Worm (Caenorhabditis elegans): ENCODE measurements around the gene abu-15.

The abu-15 gene

ce11 chrV:5143785-5144184 is 14.6 kb upstream of the abu-15 start, which contains the start of gene srh-129:
TSS of gene srh-129 (minus strand) at chrV:5143885.
- no peak for TF ChIP-seq ref-1 (GFP tag; conservative IDR thresholded peaks at IDR 0.05)
- no peak for TF ChIP-seq ztf-23 (GFP tag; IDR thresholded peaks at IDR 0.05)

DNA sequence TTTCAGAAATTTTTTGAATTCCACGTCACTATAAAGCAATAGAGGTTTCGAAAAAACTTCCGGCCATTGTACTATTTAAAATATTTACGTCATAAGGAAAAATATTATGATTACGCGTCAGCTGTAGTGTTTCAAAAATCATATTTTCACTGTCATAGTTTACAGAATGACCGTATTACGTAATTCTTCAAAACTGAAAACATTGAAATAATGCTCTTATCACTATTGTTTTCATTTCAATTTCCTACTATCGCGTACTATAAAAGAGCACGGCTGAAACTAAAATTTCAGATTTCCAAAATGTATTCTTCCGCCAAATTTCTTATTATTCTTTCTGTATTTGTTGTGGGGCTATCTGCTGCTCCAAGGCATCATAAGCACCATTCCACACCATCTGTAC is 13.9 kb upstream of the abu-15 start, which contains the start of gene F14F9.2:
F14F9.2 (plus strand) TSS at position 301 of the 400 bp plus-strand sequence.
- TF ChIP-seq ref-1 (GFP tag; conservative IDR thresholded peaks at IDR 0.05) (no peak), med-1 (GFP tag; optimal IDR thresholded peaks at IDR 0.05; ENCODE audit: insufficient read depth) (no peak), flt-1 (GFP tag; IDR thresholded peaks at IDR 0.05) (no peak), tab-1 (GFP tag; IDR thresholded peaks at IDR 0.05) (no peak), cog-1 (tag; optimal IDR thresholded peaks at IDR 0.05) (no peak), klf-2 (GFP tag; conservative IDR thresholded peaks at IDR 0.05) (no peak), T22C8.4 (GFP tag; IDR thresholded peaks at IDR 0.05) (no peak), ztf-23 (GFP tag; IDR thresholded peaks at IDR 0.05) (no peak), ztf-29 (GFP tag; IDR thresholded peaks at IDR 0.05) (no peak)

ce11 chrV:5146394-5146793 is 12.0 kb upstream of the abu-15 start, which contains the start of gene F14F9.6:
TSS of gene F14F9.6 (minus strand) at chrV:5146494.
- TF ChIP-seq cog-1 (tag; optimal IDR thresholded peaks at IDR 0.05) (no peak), ztf-23 (GFP tag; IDR thresholded peaks at IDR 0.05) (no peak)

DNA sequence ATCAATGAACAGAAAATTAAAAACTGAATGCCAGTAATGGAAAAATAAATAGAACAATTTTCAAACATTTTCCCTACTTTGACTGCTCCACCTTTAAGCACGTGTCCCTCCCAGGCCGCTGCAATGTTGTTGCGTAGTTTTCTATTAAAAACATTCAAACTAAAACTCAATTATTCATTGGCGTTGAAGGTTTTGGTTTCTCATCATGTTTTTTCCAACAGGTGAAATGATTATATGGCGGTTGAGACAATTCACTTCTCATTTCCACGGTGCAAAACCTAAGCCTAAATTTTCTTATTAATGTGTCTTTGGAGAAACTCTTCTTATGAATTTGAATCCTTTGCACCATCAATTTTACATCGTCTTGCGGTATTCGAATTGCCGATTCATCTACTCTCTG is 7.5 kb upstream of the abu-15 start, which contains the start of gene srh-130:
srh-130 (plus strand) TSS at position 301 of the 400 bp plus-strand sequence.
- TF ChIP-seq ref-1 (GFP tag; conservative IDR thresholded peaks at IDR 0.05), result no peak

- TF ChIP-seq klf-2 (GFP tag; conservative IDR thresholded peaks at IDR 0.05), result no peak
- TF ChIP-seq ztf-23 (GFP tag; IDR thresholded peaks at IDR 0.05), result no peak
- TF ChIP-seq tab-1 (GFP tag; IDR thresholded peaks at IDR 0.05), result no peak
- no peak for TF ChIP-seq T22C8.4 (GFP tag; IDR thresholded peaks at IDR 0.05)
Observed at ce11 chrV:5155516-5155915, 2.9 kb upstream of the abu-15 start, which contains the start of gene srx-38. TSS of gene srx-38 (minus strand) at chrV:5155616.

ce11 chrV:5157660-5158059 is 742 bp upstream of the abu-15 start, which contains the start of gene srx-39:
TSS of gene srx-39 (minus strand) at chrV:5157760.
- no peak for TF ChIP-seq cog-1 (tag; optimal IDR thresholded peaks at IDR 0.05)
- TF ChIP-seq klf-2 (GFP tag; conservative IDR thresholded peaks at IDR 0.05), result no peak
- no peak for TF ChIP-seq ref-1 (GFP tag; conservative IDR thresholded peaks at IDR 0.05)
- no peak for TF ChIP-seq tab-1 (GFP tag; IDR thresholded peaks at IDR 0.05)
- TF ChIP-seq ztf-29 (GFP tag; IDR thresholded peaks at IDR 0.05), result no peak
- TF ChIP-seq T22C8.4 (GFP tag; IDR thresholded peaks at IDR 0.05), result no peak
- TF ChIP-seq ztf-23 (GFP tag; IDR thresholded peaks at IDR 0.05), result no peak

- TF ChIP-seq med-1 (GFP tag; optimal IDR thresholded peaks at IDR 0.05; ENCODE audit: insufficient read depth), result no peak
- TF ChIP-seq ztf-23 (GFP tag; IDR thresholded peaks at IDR 0.05), result no peak
- TF ChIP-seq tab-1 (GFP tag; IDR thresholded peaks at IDR 0.05), result no peak
- TF ChIP-seq klf-2 (GFP tag; conservative IDR thresholded peaks at IDR 0.05), result no peak
- no peak for TF ChIP-seq flt-1 (GFP tag; IDR thresholded peaks at IDR 0.05)
- TF ChIP-seq T22C8.4 (GFP tag; IDR thresholded peaks at IDR 0.05), result no peak
- TF ChIP-seq cog-1 (tag; optimal IDR thresholded peaks at IDR 0.05), result no peak
- TF ChIP-seq ref-1 (GFP tag; conservative IDR thresholded peaks at IDR 0.05), result no peak
- TF ChIP-seq ztf-29 (GFP tag; IDR thresholded peaks at IDR 0.05), result no peak
Observed at ce11 chrV:5161792-5162191, 3.4 kb downstream of the abu-15 start, which contains the start of gene abu-6. TSS of gene abu-6 (minus strand) at chrV:5161892.

ce11 chrV:5164682-5165081 is 6.3 kb downstream of the abu-15 start, which contains the start of gene abu-7:
TSS of gene abu-7 (minus strand) at chrV:5164782.
- TF ChIP-seq ztf-29 (GFP tag; IDR thresholded peaks at IDR 0.05) (no peak), klf-2 (GFP tag; conservative IDR thresholded peaks at IDR 0.05) (no peak), ref-1 (GFP tag; conservative IDR thresholded peaks at IDR 0.05) (no peak), tab-1 (GFP tag; IDR thresholded peaks at IDR 0.05) (no peak), ztf-23 (GFP tag; IDR thresholded peaks at IDR 0.05) (no peak), med-1 (GFP tag; optimal IDR thresholded peaks at IDR 0.05; ENCODE audit: insufficient read depth) (no peak), flt-1 (GFP tag; IDR thresholded peaks at IDR 0.05) (no peak), cog-1 (tag; optimal IDR thresholded peaks at IDR 0.05) (no peak), T22C8.4 (GFP tag; IDR thresholded peaks at IDR 0.05) (no peak)

DNA sequence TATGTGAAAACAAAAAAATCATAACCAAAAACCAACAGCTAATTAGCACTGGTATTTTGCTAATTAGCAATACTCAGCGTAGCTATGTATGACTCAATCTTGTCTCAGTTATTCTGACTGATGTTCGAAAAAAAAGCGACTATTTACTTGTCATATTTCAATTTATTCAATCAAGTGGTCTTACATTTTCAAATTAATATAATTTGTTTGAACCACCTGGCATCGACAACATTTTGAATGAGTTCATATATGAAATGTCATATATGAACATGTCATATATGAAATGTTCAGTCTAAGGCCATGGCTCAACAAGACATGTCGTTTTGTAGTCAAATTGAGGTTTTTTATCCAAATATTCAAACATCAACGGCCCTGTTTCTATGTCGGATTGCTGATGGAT is 7.0 kb downstream of the abu-15 start, which contains the start of gene srw-140:
srw-140 (plus strand) TSS at position 301 of the 400 bp plus-strand sequence.
- TF ChIP-seq tab-1 (GFP tag; IDR thresholded peaks at IDR 0.05) (no peak), ztf-23 (GFP tag; IDR thresholded peaks at IDR 0.05) (no peak), ztf-29 (GFP tag; IDR thresholded peaks at IDR 0.05) (no peak), ref-1 (GFP tag; conservative IDR thresholded peaks at IDR 0.05) (no peak), klf-2 (GFP tag; conservative IDR thresholded peaks at IDR 0.05) (no peak), flt-1 (GFP tag; IDR thresholded peaks at IDR 0.05) (no peak), cog-1 (tag; optimal IDR thresholded peaks at IDR 0.05) (no peak), med-1 (GFP tag; optimal IDR thresholded peaks at IDR 0.05; ENCODE audit: insufficient read depth) (no peak), T22C8.4 (GFP tag; IDR thresholded peaks at IDR 0.05) (no peak)

DNA sequence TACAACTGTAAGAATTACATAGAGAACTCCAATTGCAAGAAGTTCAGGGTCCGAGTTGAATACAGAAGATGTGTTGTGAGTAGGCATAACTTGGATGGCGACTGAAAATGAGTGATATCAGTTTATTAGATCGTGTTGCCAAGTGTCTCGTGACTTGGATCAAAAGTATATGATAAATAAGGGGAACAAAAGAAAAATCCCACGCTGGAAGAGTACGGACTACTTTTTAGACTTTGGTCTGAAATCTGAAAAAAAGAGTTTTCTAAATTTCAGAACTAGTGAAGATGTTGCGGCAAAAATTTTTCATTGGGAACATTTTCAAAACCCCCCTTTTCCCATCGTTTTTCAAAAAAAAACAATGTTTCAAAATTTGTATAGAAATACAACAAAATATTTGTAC is 11.2 kb downstream of the abu-15 start, which contains the start of gene srt-64:
srt-64 (minus strand) TSS at position 101 of the 400 bp plus-strand sequence.
- TF ChIP-seq ztf-23 (GFP tag; IDR thresholded peaks at IDR 0.05), result no peak
- no peak for TF ChIP-seq flt-1 (GFP tag; IDR thresholded peaks at IDR 0.05)
- TF ChIP-seq tab-1 (GFP tag; IDR thresholded peaks at IDR 0.05), result no peak
- TF ChIP-seq T22C8.4 (GFP tag; IDR thresholded peaks at IDR 0.05), result no peak
- TF ChIP-seq klf-2 (GFP tag; conservative IDR thresholded peaks at IDR 0.05), result no peak
- TF ChIP-seq cog-1 (tag; optimal IDR thresholded peaks at IDR 0.05), result no peak
- TF ChIP-seq ztf-29 (GFP tag; IDR thresholded peaks at IDR 0.05), result no peak
- no peak for TF ChIP-seq med-1 (GFP tag; optimal IDR thresholded peaks at IDR 0.05; ENCODE audit: insufficient read depth)
- no peak for TF ChIP-seq ref-1 (GFP tag; conservative IDR thresholded peaks at IDR 0.05)

ce11 chrV:5172833-5173232 is 14.4 kb downstream of the abu-15 start, which contains the start of gene srt-65:
TSS of gene srt-65 (minus strand) at chrV:5172933.
- TF ChIP-seq tab-1 (GFP tag; IDR thresholded peaks at IDR 0.05) (no peak), ztf-23 (GFP tag; IDR thresholded peaks at IDR 0.05) (no peak), ztf-29 (GFP tag; IDR thresholded peaks at IDR 0.05) (no peak), ref-1 (GFP tag; conservative IDR thresholded peaks at IDR 0.05) (no peak), T22C8.4 (GFP tag; IDR thresholded peaks at IDR 0.05) (no peak)

Data from whole organism, midembryonic.